Fruit fly (Drosophila melanogaster): ENCODE results near the gene PTPMT1.

PTPMT1 gene

DNA sequence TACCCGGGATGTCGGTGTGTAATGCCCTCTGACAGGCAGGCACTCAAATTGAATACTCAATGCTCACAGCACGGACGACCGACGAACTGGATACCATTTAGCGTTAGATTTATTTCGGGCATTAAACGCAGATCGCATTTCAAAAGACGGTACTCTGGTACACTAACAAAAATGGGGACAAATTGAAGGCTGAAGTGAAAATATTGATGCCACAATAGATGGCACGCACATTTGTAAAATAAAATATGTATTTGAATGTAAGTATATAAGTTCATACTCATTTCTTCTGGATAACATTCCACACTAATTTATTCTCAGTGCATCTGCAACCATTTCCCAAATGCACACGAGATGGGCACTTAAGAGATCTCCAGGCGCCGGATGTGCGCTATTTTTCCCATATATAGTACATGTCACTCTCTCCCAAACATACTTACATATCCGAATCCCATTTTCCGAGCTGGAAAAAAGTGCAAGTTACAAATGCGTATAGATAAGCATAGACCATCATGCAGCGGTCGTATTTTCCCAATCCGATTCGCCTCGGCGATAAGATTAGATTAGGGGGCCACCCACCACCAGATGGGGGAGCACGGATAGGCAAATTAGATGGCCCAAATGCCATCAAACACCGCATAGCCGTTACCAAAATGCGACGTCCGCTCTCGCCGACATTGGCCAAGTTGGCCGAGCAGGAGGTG lies 48.5 kb upstream of the PTPMT1 start, which contains the start of gene CG10301 (continued):
- no peak for TF ChIP-seq D (optimal IDR thresholded peaks at IDR 0.05)
- TF ChIP-seq D (GFP tag; optimal IDR thresholded peaks at IDR 0.05), result peak; percentile 61
- no peak for TF ChIP-seq sug (tag; optimal IDR thresholded peaks at IDR 0.05)
- TF ChIP-seq CG10209 (GFP tag; optimal IDR thresholded peaks at IDR 0.05), result peak; percentile 67
- peak; percentile 50; the same call in 1 of the 2 replicates for TF ChIP-seq onecut (GFP tag; IDR thresholded peaks at IDR 0.05)
- peak; percentile 89 for TF ChIP-seq dmrt11E (tag; optimal IDR thresholded peaks at IDR 0.05)
- peak; percentile 68 for TF ChIP-seq Chrac-16 (GFP tag; optimal IDR thresholded peaks at IDR 0.05)
- peak; percentile 89 for TF ChIP-seq CG15696 (tag; optimal IDR thresholded peaks at IDR 0.05)
- no peak for TF ChIP-seq sna (GFP tag; IDR thresholded peaks at IDR 0.05; ENCODE audit: partially characterized antibody)
- 0 out of 2 replicates have a peak, but pooled peaks have one; percentile 7 for TF ChIP-seq CG6272 (GFP tag; IDR thresholded peaks at IDR 0.05)
- no peak for TF ChIP-seq chinmo (GFP tag; IDR thresholded peaks at IDR 0.05; ENCODE audit: partially characterized antibody)
- TF ChIP-seq CG8281 (tag; optimal IDR thresholded peaks at IDR 0.05), result no peak
- peak; percentile 74 for TF ChIP-seq CG18262 (tag; optimal IDR thresholded peaks at IDR 0.05)
- TF ChIP-seq Tbp (GFP tag; optimal IDR thresholded peaks at IDR 0.05), result no peak
- TF ChIP-seq Bdp1 (GFP tag; optimal IDR thresholded peaks at IDR 0.05), result no peak
- peak; percentile 8 for TF ChIP-seq CG12769 (tag; optimal IDR thresholded peaks at IDR 0.05)
- TF ChIP-seq en (GFP tag; optimal IDR thresholded peaks at IDR 0.05), result no peak
- peak; percentile 76 for TF ChIP-seq CG10959 (GFP tag; IDR thresholded peaks at IDR 0.05)
- TF ChIP-seq CG17568 (GFP tag; optimal IDR thresholded peaks at IDR 0.05), result no peak
- no peak for TF ChIP-seq D19B (GFP tag; optimal IDR thresholded peaks at IDR 0.05)
- TF ChIP-seq amos (GFP tag; IDR thresholded peaks at IDR 0.05; ENCODE audit: partially characterized antibody), result no peak
- TF ChIP-seq Side (GFP tag; optimal IDR thresholded peaks at IDR 0.05), result peak; percentile 10
- peak; percentile 43 for TF ChIP-seq CG10462 (GFP tag; optimal IDR thresholded peaks at IDR 0.05)
- peak; percentile 14 for TF ChIP-seq CG8359 (GFP tag; optimal IDR thresholded peaks at IDR 0.05; ENCODE audit: borderline replicate concordance)
- TF ChIP-seq H2.0 (GFP tag; IDR thresholded peaks at IDR 0.05), result peak; percentile 56; the same call in 1 of the 2 replicates
- TF ChIP-seq Myb (GFP tag; optimal IDR thresholded peaks at IDR 0.05), result no peak
- TF ChIP-seq Dll (GFP tag; IDR thresholded peaks at IDR 0.05; ENCODE audit: partially characterized antibody), result no peak
- TF ChIP-seq CG2712 (tag; optimal IDR thresholded peaks at IDR 0.05), result peak; percentile 77
- TF ChIP-seq ara (GFP tag; IDR thresholded peaks at IDR 0.05), result peak; percentile 84
- TF ChIP-seq CG8089 (GFP tag; optimal IDR thresholded peaks at IDR 0.05), result peak; percentile 41
- TF ChIP-seq CG31441 (GFP tag; IDR thresholded peaks at IDR 0.05), result peak; percentile 65
- no peak for TF ChIP-seq Deaf1 (tag; optimal IDR thresholded peaks at IDR 0.05)
- peak; percentile 31 for TF ChIP-seq sqz (GFP tag; optimal IDR thresholded peaks at IDR 0.05)
- no peak for TF ChIP-seq kni (GFP tag; optimal IDR thresholded peaks at IDR 0.05)
- TF ChIP-seq jing (GFP tag; optimal IDR thresholded peaks at IDR 0.05), result peak; percentile 42
- TF ChIP-seq CoRest (tag; optimal IDR thresholded peaks at IDR 0.05), result peak; percentile 61
- TF ChIP-seq BtbVII (GFP tag; optimal IDR thresholded peaks at IDR 0.05), result no peak
- TF ChIP-seq CG2889 (GFP tag; IDR thresholded peaks at IDR 0.05), result no peak
- TF ChIP-seq B-H1 (GFP tag; IDR thresholded peaks at IDR 0.05), result peak; percentile 35; the same call in 2 of the 3 replicates
- no peak for TF ChIP-seq gro (GFP tag; optimal IDR thresholded peaks at IDR 0.05)
- TF ChIP-seq dysf (GFP tag; IDR thresholded peaks at IDR 0.05), result peak; percentile 62; the same call in 2 of the 3 replicates
- peak; percentile 56 for TF ChIP-seq CG14667 (GFP tag; IDR thresholded peaks at IDR 0.05)
- TF ChIP-seq CG17829 (tag; optimal IDR thresholded peaks at IDR 0.05), result peak; percentile 74
- TF ChIP-seq Stat92E (GFP tag; optimal IDR thresholded peaks at IDR 0.05), result no peak
- TF ChIP-seq CG10543 (GFP tag; optimal IDR thresholded peaks at IDR 0.05), result no peak
- no peak for TF ChIP-seq CG6683 (GFP tag; optimal IDR thresholded peaks at IDR 0.05)
- peak; percentile 1 for TF ChIP-seq CG5180 (GFP tag; optimal IDR thresholded peaks at IDR 0.05)
- TF ChIP-seq pzg (GFP tag; optimal IDR thresholded peaks at IDR 0.05), result no peak
- TF ChIP-seq CG14050 (GFP tag; IDR thresholded peaks at IDR 0.05), result no peak
